Fruit fly (Drosophila melanogaster) whole organism, adult: Measurements from ENCODE around the gene grn.

ENCODE experiments used
- CG11617 ChIP-seq: fragments of 200-800 bp; sonication (Bioruptor generic); optimal IDR thresholded peaks from 2 replicates; lab custom pipeline; 2017; ENCODE audit warnings: mild to moderate bottlenecking, missing biosample characterization, missing genetic modification reagents, missing genetic modification characterization
- CG12768 ChIP-seq: fragments of 200-800 bp; sonication (Bioruptor generic); optimal IDR thresholded peaks from 2 replicates; lab custom pipeline; 2017; ENCODE audit warnings: missing biosample characterization, missing genetic modification characterization, mild to moderate bottlenecking, moderate library complexity, missing genetic modification reagents
- CG14711 ChIP-seq: fragments of 200-800 bp; sonication (Bioruptor generic); optimal IDR thresholded peaks from 2 replicates; lab custom pipeline; 2018; ENCODE audit warnings: missing biosample characterization, mild to moderate bottlenecking, missing genetic modification characterization, moderate library complexity
- CG1620 ChIP-seq: fragments of 200-800 bp; sonication (Bioruptor generic); optimal IDR thresholded peaks from 2 replicates; lab custom pipeline; 2016; ENCODE audit warnings: missing biosample characterization, missing genetic modification characterization
- CG33017 ChIP-seq: fragments of 200-800 bp; sonication (Bioruptor generic); optimal IDR thresholded peaks from 2 replicates; lab custom pipeline; 2018; ENCODE audit warnings: missing biosample characterization, mild to moderate bottlenecking, missing genetic modification characterization, moderate library complexity
- CG5204 ChIP-seq: fragments of 200-800 bp; sonication (Bioruptor generic); optimal IDR thresholded peaks from 2 replicates; lab custom pipeline; 2016; ENCODE audit warnings: missing biosample characterization, missing genetic modification characterization
- CG7101 ChIP-seq: fragments of 200-800 bp; sonication (Bioruptor generic); optimal IDR thresholded peaks from 2 replicates; lab custom pipeline; 2018; ENCODE audit warnings: missing biosample characterization, mild to moderate bottlenecking, missing genetic modification characterization, moderate library complexity
- Crg-1 ChIP-seq: fragments of 200-800 bp; sonication (Bioruptor generic); optimal IDR thresholded peaks from 2 replicates; lab custom pipeline; 2016; ENCODE audit warnings: missing biosample characterization, missing genetic modification characterization
- Hr96 ChIP-seq: fragments of 200-800 bp; sonication (Bioruptor generic); optimal IDR thresholded peaks from 2 replicates; lab custom pipeline; 2016; ENCODE audit warnings: missing biosample characterization, missing genetic modification characterization
- Mnt ChIP-seq: fragments of 200-800 bp; sonication (Bioruptor generic); optimal IDR thresholded peaks from 2 replicates; lab custom pipeline; 2016; ENCODE audit warnings: missing biosample characterization, mild to moderate bottlenecking, missing genetic modification characterization
- cic ChIP-seq: fragments of 200-800 bp; sonication (Bioruptor generic); optimal IDR thresholded peaks from 2 replicates; lab custom pipeline; 2017; ENCODE audit warnings: missing biosample characterization, mild to moderate bottlenecking, missing genetic modification characterization, moderate library complexity
- cnc ChIP-seq, 2 experiments: fragments of >200 bp; optimal IDR thresholded peaks; 2 replicates each; lab custom pipeline; 2017
- kay ChIP-seq: fragments of 200-800 bp; sonication (Bioruptor generic); peaks from one replicate; lab custom pipeline; 2016; ENCODE audit warnings: missing biosample characterization, missing genetic modification characterization, borderline replicate concordance
- ovo ChIP-seq: fragments of 200-800 bp; sonication (Bioruptor generic); optimal IDR thresholded peaks from 2 replicates; lab custom pipeline; 2016; ENCODE audit warnings: missing biosample characterization, missing genetic modification characterization
- pad ChIP-seq: fragments of 200-800 bp; sonication (Bioruptor generic); optimal IDR thresholded peaks from 3 replicates; lab custom pipeline; 2017; ENCODE audit warnings: missing biosample characterization, missing genetic modification characterization, mild to moderate bottlenecking, moderate library complexity, missing genetic modification reagents
- tj ChIP-seq: fragments of 200-800 bp; sonication (Bioruptor generic); optimal IDR thresholded peaks from 3 replicates; lab custom pipeline; 2017; ENCODE audit warnings: missing biosample characterization, mild to moderate bottlenecking, missing genetic modification characterization, moderate library complexity
- toe ChIP-seq: fragments of 200-800 bp; sonication (Bioruptor generic); optimal IDR thresholded peaks from 2 replicates; lab custom pipeline; 2016; ENCODE audit warnings: missing biosample characterization, missing genetic modification characterization

grn gene

dm6 chr3R:8217727-8218126 lies 36.5 kb upstream of the grn start, which contains the start of gene CG7800:
Gene CG7800, plus strand, starts transcription at chr3R:8217957.
- no peak for TF ChIP-seq kay (GFP tag; lab: Kevin White, UChicago)
- no peak for TF ChIP-seq toe
- no peak for TF ChIP-seq CG5204
- no peak for TF ChIP-seq cnc (optimal IDR thresholded peaks at IDR 0.05; lab: Kevin White, UChicago)

DNA sequence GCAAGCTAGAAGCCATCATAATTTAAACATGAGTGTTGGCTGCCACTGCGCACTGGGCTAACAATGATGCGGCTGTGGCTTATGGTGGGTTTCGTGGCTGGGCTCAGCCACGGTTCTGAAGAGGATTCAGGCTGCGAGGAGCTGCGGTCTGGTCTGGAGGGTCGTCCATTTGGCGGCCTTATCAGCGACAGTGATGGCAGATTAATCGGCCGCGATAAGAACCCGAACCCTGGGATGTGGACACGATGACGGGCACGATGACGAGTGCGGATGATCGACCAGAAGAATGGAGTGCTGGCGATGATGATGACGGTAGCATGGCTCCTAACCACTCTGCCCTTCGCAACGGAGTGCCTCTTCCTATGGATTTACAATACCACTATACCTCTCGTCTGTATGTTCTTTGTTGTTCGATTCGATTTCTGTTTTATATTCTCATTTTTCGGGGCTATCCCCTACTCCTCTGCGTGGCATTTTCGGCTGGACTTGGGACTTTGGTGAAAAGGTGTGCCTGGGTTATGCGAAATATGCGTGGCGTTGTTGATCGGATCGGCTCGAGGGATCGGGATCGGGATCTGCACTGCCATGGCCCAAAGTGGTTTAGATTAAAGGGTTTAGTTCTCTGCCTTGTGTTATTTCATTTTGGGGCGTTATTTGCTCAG lies 34.4 kb upstream of the grn start:
- TF ChIP-seq Hr96 (GFP tag; lab: Kevin White, UChicago) (no peak), CG7101 (tag; lab: Kevin White, UChicago) (no peak), kay (GFP tag; lab: Kevin White, UChicago) (no peak), CG11617 (GFP tag; lab: Kevin White, UChicago) (no peak), toe (no peak), CG1620 (no peak), tj (no peak), CG12768 (no peak), Mnt (no peak), CG14711 (tag; lab: Kevin White, UChicago) (no peak)

DNA sequence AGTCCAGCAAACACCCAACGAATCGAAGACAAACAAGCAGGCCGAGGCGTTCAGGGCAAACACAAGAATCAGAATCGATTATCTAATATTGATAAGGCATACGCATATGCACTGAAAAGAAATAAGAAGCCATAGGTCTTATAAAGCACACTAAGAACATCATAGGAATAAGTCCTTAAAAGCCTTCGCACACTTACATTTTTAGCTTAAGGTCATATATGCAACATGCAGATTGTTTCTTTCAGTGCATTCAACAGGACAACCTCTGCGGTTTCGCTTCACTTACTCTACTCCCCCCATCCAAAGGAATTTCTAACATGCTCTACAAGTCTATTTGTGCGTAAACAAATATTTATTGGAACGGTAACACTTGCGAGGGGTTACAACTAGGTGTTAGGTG lies 31.4 kb upstream of the grn start:
- TF ChIP-seq CG5204: no peak
- TF ChIP-seq CG33017: no peak
- TF ChIP-seq CG14711 (tag; lab: Kevin White, UChicago): no peak

dm6 chr3R:8210837-8211488 lies 29.7 kb upstream of the grn start:
- TF ChIP-seq ovo (GFP tag; lab: Kevin White, UChicago) (no peak), kay (GFP tag; lab: Kevin White, UChicago) (no peak), pad (no peak), CG7101 (tag; lab: Kevin White, UChicago) (no peak)

DNA sequence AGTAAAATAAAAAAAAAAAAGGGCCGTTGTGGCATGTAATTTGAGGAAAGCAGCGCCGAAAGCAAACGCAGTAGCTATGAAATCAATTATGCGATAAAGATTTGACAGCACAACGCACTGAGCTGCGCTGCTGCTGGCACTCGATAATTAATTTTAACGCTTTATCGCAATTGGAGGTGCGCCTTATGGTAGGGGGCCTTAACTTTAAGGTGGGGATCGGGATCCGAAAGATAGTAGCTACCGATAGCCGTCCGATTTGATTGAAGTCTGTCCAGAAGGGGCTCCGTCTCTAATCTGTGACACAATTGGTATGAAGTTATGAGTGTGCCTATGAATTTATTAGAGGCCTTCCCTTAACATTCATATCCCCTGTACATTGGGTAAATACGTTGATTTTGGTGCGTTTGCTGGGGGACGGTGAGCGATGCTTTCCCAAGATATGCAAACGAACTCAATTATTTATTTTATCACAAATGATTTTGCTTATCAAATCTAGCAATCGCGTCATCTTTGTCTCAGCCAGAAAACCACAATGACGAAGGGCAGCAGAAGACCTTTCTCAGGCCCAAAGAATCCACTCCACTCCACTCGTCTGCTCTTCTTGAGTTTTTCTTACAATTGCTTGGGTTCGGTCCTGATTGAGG lies 27.3 kb upstream of the grn start:
- TF ChIP-seq kay (GFP tag; lab: Kevin White, UChicago) (no peak), ovo (GFP tag; lab: Kevin White, UChicago) (no peak), Hr96 (GFP tag; lab: Kevin White, UChicago) (no peak), CG5204 (no peak), CG11617 (GFP tag; lab: Kevin White, UChicago) (no peak), cnc (optimal IDR thresholded peaks at IDR 0.05; lab: Kevin White, UChicago) (no peak), CG33017 (no peak), cic (no peak), Crg-1 (GFP tag; lab: Kevin White, UChicago) (no peak)

- TF ChIP-seq toe (no peak), pad (no peak), kay (GFP tag; lab: Kevin White, UChicago) (no peak), Hr96 (GFP tag; lab: Kevin White, UChicago) (no peak), Mnt (no peak), CG33017 (no peak), cnc (optimal IDR thresholded peaks at IDR 0.05; lab: Kevin White, UChicago) (no peak), ovo (GFP tag; lab: Kevin White, UChicago) (no peak), CG12768 (no peak), tj (no peak), CG5204 (no peak), cic (no peak), CG7101 (tag; lab: Kevin White, UChicago) (no peak)
Observed at dm6 chr3R:8207276-8207654, 26.0 kb upstream of the grn start.

DNA sequence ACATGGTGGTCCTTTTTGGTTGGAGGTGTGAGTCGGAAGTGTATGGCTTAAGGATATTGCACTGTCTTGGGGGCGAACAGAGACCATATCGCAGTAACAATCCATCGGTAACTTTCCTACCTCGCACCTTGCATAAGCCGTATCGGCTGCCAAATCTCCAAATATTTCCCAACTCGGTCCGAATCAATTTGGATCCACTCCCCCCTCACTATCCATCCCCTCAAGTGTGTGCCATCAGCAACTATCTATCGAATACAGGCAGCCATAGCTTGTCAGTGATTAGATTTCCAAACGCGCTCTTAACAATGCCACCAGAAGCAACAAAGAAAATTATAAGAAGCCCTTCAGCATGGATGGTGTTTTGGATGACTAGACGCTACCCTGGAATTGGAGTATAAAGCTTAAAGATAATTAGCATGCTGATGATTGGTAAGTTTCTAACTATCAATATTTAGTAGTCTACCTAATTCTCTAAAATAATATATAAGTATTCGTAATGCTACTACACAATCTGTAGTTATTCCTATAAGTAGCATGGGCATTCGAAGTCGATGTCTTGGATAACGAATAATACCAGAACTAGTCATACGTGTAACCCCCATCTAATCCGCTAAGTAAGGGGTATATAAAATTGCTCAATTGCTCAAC lies 25.5 kb upstream of the grn start:
- TF ChIP-seq toe (no peak), tj (no peak), CG7101 (tag; lab: Kevin White, UChicago) (no peak), Hr96 (GFP tag; lab: Kevin White, UChicago) (no peak), Mnt (no peak), CG33017 (no peak)

dm6 chr3R:8206019-8206418 lies 24.8 kb upstream of the grn start:
- TF ChIP-seq CG33017 (no peak), CG12768 (no peak), CG7101 (tag; lab: Kevin White, UChicago) (no peak), ovo (GFP tag; lab: Kevin White, UChicago) (no peak)
